Worm (Caenorhabditis elegans) whole organism, L4 larva: ENCODE data around the gene fce-2.

Experiments used
- D1046.2 ChIP-seq: fragments of 200-800 bp; sonication (Bioruptor generic); IDR thresholded peaks from 2 replicates; pipeline ENCODE4 v1.3.6; 2022; ENCODE audit warnings: missing genetic modification characterization, missing compliant biosample characterization
- F10B5.3 ChIP-seq: sonication (generic microtip); optimal IDR thresholded peaks from 2 replicates; lab custom pipeline; 2016; ENCODE audit warnings: mild to moderate bottlenecking, missing genetic modification characterization, missing compliant biosample characterization
- F26F4.8 ChIP-seq: fragments of 200-800 bp; sonication (Bioruptor generic); conservative IDR thresholded peaks from 2 replicates; pipeline ENCODE4 v1.3.6; 2022; ENCODE audit warnings: missing genetic modification characterization, missing compliant biosample characterization
- F37D6.2 ChIP-seq: sonication (generic microtip); optimal IDR thresholded peaks from 2 replicates; lab custom pipeline; 2016; ENCODE audit warnings: mild to moderate bottlenecking, missing genetic modification characterization, missing compliant biosample characterization
- F49E8.2 ChIP-seq: sonication (generic microtip); optimal IDR thresholded peaks from 2 replicates; lab custom pipeline; 2016; ENCODE audit warnings: missing compliant biosample characterization, mild to moderate bottlenecking, missing genetic modification characterization, borderline replicate concordance
- R02D3.7 ChIP-seq: fragments of 150-350 bp; sonication (generic microtip); optimal IDR thresholded peaks from 3 replicates; lab custom pipeline; 2014; ENCODE audit warnings: missing biosample characterization, missing genetic modification characterization
- T20F7.1 ChIP-seq: fragments of 200-800 bp; sonication (Bioruptor generic); optimal IDR thresholded peaks from 2 replicates; lab custom pipeline; 2018; ENCODE audit warnings: mild to moderate bottlenecking, missing genetic modification characterization, missing compliant biosample characterization
- Y105C5A.15 ChIP-seq: fragments of 200-800 bp; sonication (Bioruptor generic); IDR thresholded peaks from 2 replicates; pipeline ENCODE4 v1.3.6; 2022; ENCODE audit warnings: missing genetic modification characterization, missing compliant biosample characterization
- Y75B8A.6 ChIP-seq: fragments of 200-800 bp; sonication (Bioruptor generic); IDR thresholded peaks from 2 replicates; pipeline ENCODE4 v1.3.6; 2022; ENCODE audit warnings: missing genetic modification reagents, missing genetic modification characterization, missing compliant biosample characterization
- aly-2 ChIP-seq: sonication (generic microtip); optimal IDR thresholded peaks from 2 replicates; lab custom pipeline; 2018; ENCODE audit warnings: missing biosample characterization, missing genetic modification characterization
- ama-1 ChIP-seq: fragments of 150-350 bp; optimal IDR thresholded peaks from 2 replicates; lab custom pipeline; 2014; ENCODE audit warnings: inconsistent platforms, mixed read lengths
- arid-1 ChIP-seq: fragments of 200-800 bp; sonication (Bioruptor generic); conservative IDR thresholded peaks from 2 replicates; pipeline ENCODE4 v1.3.6; 2022; ENCODE audit warnings: missing genetic modification reagents, missing genetic modification characterization, missing compliant biosample characterization
- attf-4 ChIP-seq: sonication (generic microtip); optimal IDR thresholded peaks from 3 replicates; lab custom pipeline; 2017; ENCODE audit warnings: missing biosample characterization, missing genetic modification characterization
- ceh-20 ChIP-seq: fragments of 200-800 bp; sonication (Bioruptor generic); IDR thresholded peaks from 2 replicates; pipeline ENCODE4 v1.3.6; 2022; ENCODE audit warnings: missing genetic modification reagents, missing genetic modification characterization, missing compliant biosample characterization
- ceh-28 ChIP-seq: fragments of 150-350 bp; optimal IDR thresholded peaks from 2 replicates; lab custom pipeline; 2014; ENCODE audit warnings: missing biosample characterization, missing genetic modification reagents, missing genetic modification characterization
- ces-1 ChIP-seq: fragments of 150-350 bp; sonication (generic microtip); optimal IDR thresholded peaks from 4 replicates; lab custom pipeline; 2014; ENCODE audit warnings: missing biosample characterization, missing genetic modification reagents, missing genetic modification characterization
- ctbp-1 ChIP-seq: fragments of 200-800 bp; sonication (Bioruptor generic); IDR thresholded peaks from 2 replicates; pipeline ENCODE4 v1.3.6; 2022; ENCODE audit warnings: missing genetic modification reagents, missing genetic modification characterization, missing compliant biosample characterization
- daf-12 ChIP-seq: fragments of 150-350 bp; optimal IDR thresholded peaks from 2 replicates; lab custom pipeline; 2014; ENCODE audit warnings: missing biosample characterization, missing genetic modification reagents, missing genetic modification characterization
- daf-16 ChIP-seq, 3 experiments: sonication (generic microtip); optimal IDR thresholded peaks; 2 replicates each; lab custom pipeline; 2016 to 2017; ENCODE audit warnings: missing genetic modification characterization in 3 of 3, missing genetic modification reagents in 3 of 3, mild to moderate bottlenecking in 2 of 3, missing compliant biosample characterization in 2 of 3, missing biosample characterization in 1 of 3, moderate library complexity in 1 of 3
- daf-8 ChIP-seq: fragments of 200-800 bp; sonication (Bioruptor generic); IDR thresholded peaks from 2 replicates; pipeline ENCODE4 v1.3.6; 2022; ENCODE audit warnings: missing genetic modification characterization, missing compliant biosample characterization
- dmd-8 ChIP-seq: fragments of 200-800 bp; sonication (Bioruptor generic); IDR thresholded peaks from 2 replicates; pipeline ENCODE4 v1.3.6; 2022; ENCODE audit warnings: missing genetic modification characterization, missing compliant biosample characterization
- dpl-1 ChIP-seq: fragments of 150-350 bp; optimal IDR thresholded peaks from 2 replicates; lab custom pipeline; 2014; ENCODE audit warnings: missing biosample characterization, missing genetic modification reagents, missing genetic modification characterization
- duxl-1 ChIP-seq: sonication (generic microtip); optimal IDR thresholded peaks from 2 replicates; lab custom pipeline; 2016; ENCODE audit warnings: mild to moderate bottlenecking, missing genetic modification characterization, moderate library complexity, missing compliant biosample characterization; ENCODE audit not compliant: poor library complexity
- dve-1 ChIP-seq: sonication (generic microtip); optimal IDR thresholded peaks from 2 replicates; lab custom pipeline; 2017; ENCODE audit warnings: antibody characterized with exemption, mild to moderate bottlenecking, missing genetic modification characterization, missing compliant biosample characterization; ENCODE audit not compliant: insufficient read depth
- egl-27 ChIP-seq: sonication (generic microtip); optimal IDR thresholded peaks from 3 replicates; lab custom pipeline; 2017; ENCODE audit warnings: missing biosample characterization, missing genetic modification reagents, missing genetic modification characterization
- egl-43 ChIP-seq: fragments of 200-800 bp; sonication (Bioruptor generic); IDR thresholded peaks from 2 replicates; pipeline ENCODE4 v1.3.6; 2022; ENCODE audit warnings: missing genetic modification reagents, missing genetic modification characterization, missing compliant biosample characterization
- fos-1 ChIP-seq: fragments of 150-350 bp; optimal IDR thresholded peaks from 2 replicates; lab custom pipeline; 2014; ENCODE audit warnings: missing biosample characterization, missing genetic modification characterization
- gei-8 ChIP-seq: fragments of 200-800 bp; sonication (Bioruptor generic); optimal IDR thresholded peaks from 2 replicates; lab custom pipeline; 2018; ENCODE audit warnings: mild to moderate bottlenecking, missing genetic modification characterization, missing compliant biosample characterization
- lim-7 ChIP-seq: fragments of 200-800 bp; sonication (Bioruptor generic); IDR thresholded peaks from 2 replicates; pipeline ENCODE4 v1.3.6; 2022; ENCODE audit warnings: missing genetic modification characterization, missing compliant biosample characterization
- lin-1 ChIP-seq: fragments of 200-800 bp; sonication (Bioruptor generic); IDR thresholded peaks from 2 replicates; pipeline ENCODE4 v1.3.6; 2022; ENCODE audit warnings: missing genetic modification reagents, missing genetic modification characterization, missing compliant biosample characterization
- lin-15B ChIP-seq: fragments of 150-350 bp; sonication (generic microtip); optimal IDR thresholded peaks from 3 replicates; lab custom pipeline; 2014; ENCODE audit warnings: missing biosample characterization, missing genetic modification characterization
- lin-38 ChIP-seq: fragments of 200-800 bp; sonication (Bioruptor generic); IDR thresholded peaks from 2 replicates; pipeline ENCODE4 v1.3.6; 2022; ENCODE audit warnings: missing genetic modification reagents, missing genetic modification characterization, missing compliant biosample characterization
- madf-9 ChIP-seq: fragments of 200-800 bp; sonication (Bioruptor generic); conservative IDR thresholded peaks from 2 replicates; pipeline ENCODE4 v1.3.6; 2022; ENCODE audit warnings: missing genetic modification reagents, missing genetic modification characterization, missing compliant biosample characterization
- mdt-29 ChIP-seq: fragments of 200-800 bp; sonication (Bioruptor generic); IDR thresholded peaks from 2 replicates; pipeline ENCODE4 v1.3.6; 2022; ENCODE audit warnings: missing genetic modification reagents, missing genetic modification characterization, missing compliant biosample characterization
- mep-1 ChIP-seq: fragments of 150-350 bp; sonication (generic microtip); optimal IDR thresholded peaks from 3 replicates; lab custom pipeline; 2014; ENCODE audit warnings: missing biosample characterization, missing genetic modification characterization
- mxl-2 ChIP-seq: fragments of 200-800 bp; sonication (Bioruptor generic); conservative IDR thresholded peaks from 2 replicates; pipeline ENCODE4 v1.3.6; 2022; ENCODE audit warnings: missing genetic modification reagents, missing genetic modification characterization, missing compliant biosample characterization
- nhr-10 ChIP-seq: fragments of 150-350 bp; optimal IDR thresholded peaks from 2 replicates; lab custom pipeline; 2014; ENCODE audit warnings: missing biosample characterization, missing genetic modification characterization
- nhr-11 ChIP-seq: fragments of 150-350 bp; optimal IDR thresholded peaks from 2 replicates; lab custom pipeline; 2014; ENCODE audit warnings: missing biosample characterization, missing genetic modification characterization
- nhr-237 ChIP-seq: sonication (generic microtip); optimal IDR thresholded peaks from 2 replicates; lab custom pipeline; 2017; ENCODE audit warnings: missing biosample characterization, missing genetic modification characterization
- nhr-77 ChIP-seq: fragments of 150-350 bp; optimal IDR thresholded peaks from 2 replicates; lab custom pipeline; 2014; ENCODE audit warnings: missing biosample characterization, missing genetic modification characterization
- pha-4 ChIP-seq, 2 experiments: fragments of 150-350 bp in 1 of 2; fragments of 200-800 bp in 1 of 2; sonication (Bioruptor generic) in 1 of 2; IDR thresholded peaks in 1 of 2; optimal IDR thresholded peaks in 1 of 2; 2 replicates each; pipeline versions ENCODE4 v1.3.6 to Lab custom; 2014 to 2022; ENCODE audit warnings: missing genetic modification characterization in 2 of 2, missing genetic modification reagents in 2 of 2, missing biosample characterization in 1 of 2, missing compliant biosample characterization in 1 of 2
- pqm-1 ChIP-seq: sonication (generic microtip); optimal IDR thresholded peaks from 2 replicates; lab custom pipeline; 2017; ENCODE audit warnings: missing biosample characterization, missing genetic modification characterization
- set-16 ChIP-seq: fragments of 200-800 bp; sonication (Bioruptor generic); IDR thresholded peaks from 2 replicates; pipeline ENCODE4 v1.3.6; 2022; ENCODE audit warnings: missing genetic modification reagents, missing genetic modification characterization, missing compliant biosample characterization
- snpc-1.2 ChIP-seq: fragments of 200-800 bp; sonication (Bioruptor generic); IDR thresholded peaks from 2 replicates; pipeline ENCODE4 v1.3.6; 2022; ENCODE audit warnings: missing genetic modification reagents, missing genetic modification characterization, missing compliant biosample characterization
- spr-1 ChIP-seq: sonication (generic microtip); optimal IDR thresholded peaks from 2 replicates; lab custom pipeline; 2016; ENCODE audit warnings: mild to moderate bottlenecking, missing genetic modification characterization, missing compliant biosample characterization
- tag-97 ChIP-seq: fragments of 200-800 bp; sonication (Bioruptor generic); IDR thresholded peaks from 2 replicates; pipeline ENCODE4 v1.3.6; 2022; ENCODE audit warnings: missing genetic modification characterization, missing compliant biosample characterization
- unc-130 ChIP-seq: sonication (generic microtip); optimal IDR thresholded peaks from 2 replicates; lab custom pipeline; 2016; ENCODE audit warnings: missing genetic modification reagents, missing genetic modification characterization, missing compliant biosample characterization
- unc-62 ChIP-seq, 3 experiments: fragments of 150-350 bp in 1 of 3; sonication (generic microtip); optimal IDR thresholded peaks in 2 of 3; peaks in 1 of 3; 1 replicate in 1 of 3; 2 replicates in 2 of 3; lab custom pipeline; 2014 to 2017; ENCODE audit warnings: missing biosample characterization in 3 of 3, missing genetic modification characterization in 3 of 3, missing genetic modification reagents in 3 of 3, missing genotype in 1 of 3
- zfp-3 ChIP-seq: fragments of 200-800 bp; sonication (Bioruptor generic); conservative IDR thresholded peaks from 2 replicates; pipeline ENCODE4 v1.3.6; 2022; ENCODE audit warnings: missing genetic modification reagents, missing genetic modification characterization, missing compliant biosample characterization
- zip-2 ChIP-seq: fragments of 150-350 bp; optimal IDR thresholded peaks from 2 replicates; lab custom pipeline; 2014; ENCODE audit warnings: missing biosample characterization, missing genetic modification characterization
- ztf-7 ChIP-seq: fragments of 150-350 bp; optimal IDR thresholded peaks from 2 replicates; lab custom pipeline; 2014; ENCODE audit warnings: missing biosample characterization, missing genetic modification characterization

The fce-2 gene

DNA sequence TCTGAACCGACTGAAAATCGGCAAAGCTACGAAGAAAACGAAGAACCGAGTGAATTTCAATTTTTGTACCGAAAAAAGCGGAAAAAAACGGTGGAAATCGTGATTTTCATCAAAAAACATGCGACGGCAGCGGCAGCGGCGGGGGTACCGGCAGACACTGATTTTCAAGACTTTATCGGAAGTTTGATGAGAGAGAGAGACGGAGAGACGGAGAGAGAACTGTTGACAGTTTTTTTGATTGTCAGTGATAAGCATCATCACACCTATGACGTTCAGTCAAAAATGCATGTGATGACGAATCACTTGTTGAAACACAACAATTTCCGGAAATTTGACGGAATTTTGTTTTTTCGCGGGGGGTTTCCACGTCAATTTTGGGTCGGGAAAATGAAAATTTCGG lies 11.7 kb upstream of the fce-2 start (continued):
- TF ChIP-seq Y75B8A.6 (GFP tag; lab: Robert Waterston, UW) (no peak), fos-1 (tag; lab: Kevin White, UChicago) (no peak), ceh-20 (0 out of 2 replicates have a peak, but pooled peaks have one; percentile 39), egl-27 (tag; lab: Kevin White, UChicago) (no peak), aly-2 (tag; lab: Kevin White, UChicago) (no peak), daf-8 (GFP tag; lab: Robert Waterston, UW) (no peak), daf-16 (GFP tag; optimal IDR thresholded peaks at IDR 0.05; lab: Kevin White, UChicago) (no peak), daf-16 (tag; optimal IDR thresholded peaks at IDR 0.05; lab: Kevin White, UChicago) (peak; percentile 91), pha-4 (GFP tag; IDR thresholded peaks at IDR 0.05; lab: Robert Waterston, UW) (no peak), pha-4 (tag; optimal IDR thresholded peaks at IDR 0.05; lab: Kevin White, UChicago) (no peak), set-16 (GFP tag; lab: Robert Waterston, UW) (peak; percentile 16; the same call in 1 of the 2 replicates), D1046.2 (GFP tag; lab: Robert Waterston, UW) (no peak), F37D6.2 (tag; lab: Kevin White, UChicago) (no peak), dve-1 (tag; lab: Kevin White, UChicago) (peak; percentile 74), mdt-29 (no peak), ces-1 (GFP tag; lab: Kevin White, UChicago) (no peak), ceh-28 (tag; lab: Kevin White, UChicago) (no peak), snpc-1.2 (GFP tag; lab: Robert Waterston, UW) (no peak), gei-8 (no peak), nhr-10 (tag; lab: Kevin White, UChicago) (no peak), dpl-1 (GFP tag; lab: Kevin White, UChicago) (no peak), unc-62 (GFP tag; optimal IDR thresholded peaks at IDR 0.05 in 1 of 2; lab: Kevin White, UChicago) (no peak), unc-62 (tag; optimal IDR thresholded peaks at IDR 0.05; lab: Kevin White, UChicago) (no peak), Y105C5A.15 (GFP tag; lab: Robert Waterston, UW) (no peak), R02D3.7 (tag; lab: Kevin White, UChicago) (no peak), duxl-1 (tag; lab: Kevin White, UChicago) (no peak), dmd-8 (no peak), mep-1 (tag; lab: Kevin White, UChicago) (no peak), lin-15B (no peak), tag-97 (no peak), unc-130 (no peak), zip-2 (tag; lab: Kevin White, UChicago) (no peak), spr-1 (tag; lab: Kevin White, UChicago) (no peak), F49E8.2 (tag; lab: Kevin White, UChicago) (no peak), lim-7 (GFP tag; lab: Robert Waterston, UW) (no peak), pqm-1 (peak; percentile 47), F26F4.8 (GFP tag; lab: Robert Waterston, UW) (no peak), ztf-7 (tag; lab: Kevin White, UChicago) (peak; percentile 54), mxl-2 (GFP tag; lab: Robert Waterston, UW) (no peak), F10B5.3 (tag; lab: Kevin White, UChicago) (no peak), ctbp-1 (GFP tag; lab: Robert Waterston, UW) (no peak), zfp-3 (no peak), egl-43 (GFP tag; lab: Robert Waterston, UW) (no peak), nhr-11 (tag; lab: Kevin White, UChicago) (no peak), attf-4 (tag; lab: Kevin White, UChicago) (no peak), madf-9 (GFP tag; lab: Robert Waterston, UW) (no peak), nhr-237 (tag; lab: Kevin White, UChicago) (no peak), ama-1 (peak; percentile 92), lin-1 (GFP tag; lab: Robert Waterston, UW) (peak; percentile 95), nhr-77 (tag; lab: Kevin White, UChicago) (peak; percentile 42), T20F7.1 (no peak), lin-38 (GFP tag; lab: Robert Waterston, UW) (no peak), daf-12 (tag; lab: Kevin White, UChicago) (no peak), arid-1 (GFP tag; lab: Robert Waterston, UW) (no peak)
